Fruit fly (Drosophila melanogaster) S2 (cell line): ENCODE data around the gene CG12523.

Experiments
- CG8478 ChIP-seq: fragments of >200 bp; optimal IDR thresholded peaks from 2 replicates; lab custom pipeline; 2018
- CTCF ChIP-seq, 2 experiments: fragments of >200 bp; optimal IDR thresholded peaks; 2 replicates each; lab custom pipeline; 2018

dm6 chr3L:10783015-10783675, 17.8 kb upstream of the CG12523 start:
- no peak for TF ChIP-seq CG8478 (lab: Kevin White, UChicago)
- TF ChIP-seq CTCF (optimal IDR thresholded peaks at IDR 0.05; lab: Kevin White, UChicago), result no peak
